Worm (Caenorhabditis elegans) whole organism, mixed stage, embryonic: ENCODE data around the gene lin-7.

Experiments
- M03D4.4 ChIP-seq: sonication (generic microtip); optimal IDR thresholded peaks from 2 replicates; lab custom pipeline; 2017; ENCODE audit warnings: mild to moderate bottlenecking, missing genetic modification characterization, missing compliant biosample characterization
- ceh-43 ChIP-seq: fragments of 200-800 bp; sonication (Bioruptor generic); optimal IDR thresholded peaks from 2 replicates; lab custom pipeline; 2018; ENCODE audit warnings: mild to moderate bottlenecking, missing genetic modification characterization, moderate library complexity, missing compliant biosample characterization
- ces-1 ChIP-seq: fragments of 150-350 bp; optimal IDR thresholded peaks from 2 replicates; lab custom pipeline; 2014; ENCODE audit warnings: missing biosample characterization, missing genetic modification reagents, missing genetic modification characterization
- hlh-1 ChIP-seq: fragments of 150-350 bp; optimal IDR thresholded peaks from 2 replicates; lab custom pipeline; 2014; ENCODE audit warnings: missing biosample characterization, missing genetic modification reagents, missing genetic modification characterization
- mep-1 ChIP-seq: fragments of 150-350 bp; optimal IDR thresholded peaks from 2 replicates; lab custom pipeline; 2017; ENCODE audit warnings: missing biosample characterization, missing genetic modification reagents, missing genetic modification characterization, inconsistent platforms
- nhr-12 ChIP-seq: fragments of 150-350 bp; optimal IDR thresholded peaks from 2 replicates; lab custom pipeline; 2014; ENCODE audit warnings: missing biosample characterization, missing genetic modification characterization
- nhr-76 ChIP-seq: sonication (generic microtip); optimal IDR thresholded peaks from 2 replicates; lab custom pipeline; 2017; ENCODE audit warnings: missing biosample characterization, missing genetic modification characterization
- pha-4 ChIP-seq: fragments of 150-350 bp; optimal IDR thresholded peaks from 2 replicates; lab custom pipeline; 2018; ENCODE audit warnings: missing biosample characterization, missing genetic modification reagents, missing genetic modification characterization
- snpc-4 ChIP-seq: fragments of 150-350 bp; optimal IDR thresholded peaks from 2 replicates; lab custom pipeline; 2014; ENCODE audit warnings: missing biosample characterization, missing genetic modification characterization
- unc-39 ChIP-seq: fragments of 150-350 bp; optimal IDR thresholded peaks from 2 replicates; lab custom pipeline; 2014; ENCODE audit warnings: missing biosample characterization, missing genetic modification characterization
- unc-62 ChIP-seq: fragments of 150-350 bp; optimal IDR thresholded peaks from 2 replicates; lab custom pipeline; 2014; ENCODE audit warnings: missing biosample characterization, missing genetic modification reagents, missing genetic modification characterization

DNA sequence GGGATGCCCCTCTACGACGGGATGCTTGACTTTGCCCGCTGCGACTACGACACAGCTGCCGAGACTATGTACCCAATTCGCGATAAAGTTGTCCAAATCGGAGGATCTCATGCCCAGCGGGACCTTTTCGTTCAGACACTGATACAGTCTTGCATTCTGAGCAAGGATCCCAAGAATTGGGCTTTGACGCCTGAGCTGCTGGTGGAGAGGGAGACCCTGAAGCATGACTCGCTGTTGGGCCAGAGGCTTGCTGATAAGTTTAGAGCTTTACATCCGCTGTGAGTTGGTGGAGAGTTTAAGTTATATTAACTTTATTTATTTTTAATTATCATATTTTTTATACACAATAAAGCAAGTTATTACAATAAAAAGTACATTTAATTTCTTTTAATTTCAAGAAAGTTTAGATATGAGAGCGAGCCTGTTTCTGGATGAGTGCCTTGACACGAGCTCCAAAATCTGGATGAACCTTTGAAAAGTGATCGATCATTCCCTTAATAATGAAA lies 49.9 kb downstream of the lin-7 start:
- no peak for TF ChIP-seq snpc-4 (tag; lab: Kevin White, UChicago)
- no peak for TF ChIP-seq M03D4.4 (tag; lab: Kevin White, UChicago)
- no peak for TF ChIP-seq unc-39 (tag; lab: Kevin White, UChicago)
- TF ChIP-seq nhr-76: no peak
- TF ChIP-seq hlh-1 (tag; lab: Kevin White, UChicago): no peak
- TF ChIP-seq mep-1 (tag; lab: Kevin White, UChicago): no peak
- TF ChIP-seq ces-1 (GFP tag; lab: Kevin White, UChicago): no peak
- TF ChIP-seq unc-62: no peak
- TF ChIP-seq ceh-43 (GFP tag; lab: Kevin White, UChicago): no peak
- no peak for TF ChIP-seq nhr-12
- TF ChIP-seq pha-4: no peak
